Fruit fly (Drosophila melanogaster) whole organism, embryonic: ENCODE measurements around the gene CG34298.

Experiments
- CG10366 ChIP-seq: fragments of 200-800 bp; sonication (Bioruptor generic); IDR thresholded peaks from 2 replicates; pipeline ENCODE4 v1.3.6; 2022; ENCODE audit warnings: missing biosample characterization, missing genetic modification characterization
- CG11085 ChIP-seq: fragments of 200-800 bp; sonication (Bioruptor generic); IDR thresholded peaks from 2 replicates; pipeline ENCODE4 v1.3.6; 2022; ENCODE audit warnings: missing biosample characterization, missing genetic modification characterization
- CG6854 ChIP-seq: fragments of 200-800 bp; sonication (Bioruptor generic); optimal IDR thresholded peaks from 3 replicates; lab custom pipeline; 2017; ENCODE audit warnings: missing biosample characterization, mild to moderate bottlenecking, missing genetic modification characterization
- CG8359 ChIP-seq: fragments of 200-800 bp; sonication (Bioruptor generic); optimal IDR thresholded peaks from 2 replicates; lab custom pipeline; 2017; ENCODE audit warnings: missing biosample characterization, mild to moderate bottlenecking, missing genetic modification characterization, borderline replicate concordance
- Hr78 ChIP-seq, 2 experiments: fragments of 200-800 bp in 1 of 2; fragments of >200 bp in 1 of 2; sonication (Bioruptor generic) in 1 of 2; optimal IDR thresholded peaks; 2 replicates each; lab custom pipeline; 2017 to 2019; ENCODE audit warnings: missing biosample characterization in 2 of 2, missing genetic modification characterization in 2 of 2, mild to moderate bottlenecking in 1 of 2, moderate library complexity in 1 of 2
- mirr ChIP-seq: fragments of 200-800 bp; sonication (Bioruptor generic); optimal IDR thresholded peaks from 3 replicates; lab custom pipeline; 2018; ENCODE audit warnings: missing biosample characterization, mild to moderate bottlenecking, missing genetic modification characterization

dm6 chr3R:30021009-30021408, 21.4 kb downstream of the CG34298 start:
- TF ChIP-seq CG6854 (GFP tag; lab: Kevin White, UChicago) (no peak), CG11085 (GFP tag; lab: Robert Waterston, UW) (no peak), mirr (GFP tag; lab: Kevin White, UChicago) (no peak), CG8359 (GFP tag; lab: Kevin White, UChicago) (no peak), Hr78 (GFP tag; optimal IDR thresholded peaks at IDR 0.05; lab: Kevin White, UChicago) (no peak), CG10366 (peak; percentile 16; the same call in 1 of the 2 replicates)
